Worm (Caenorhabditis elegans) whole organism, L4 larva: ENCODE results near the gene F07C6.6.

Experiments used
- F44E2.7 ChIP-seq: fragments of 200-800 bp; sonication (Bioruptor generic); IDR thresholded peaks from 2 replicates; pipeline ENCODE4 v2.1.2; 2022; ENCODE audit warnings: missing genetic modification characterization, missing compliant biosample characterization
- T20F7.1 ChIP-seq: fragments of 200-800 bp; sonication (Bioruptor generic); optimal IDR thresholded peaks from 2 replicates; lab custom pipeline; 2018; ENCODE audit warnings: mild to moderate bottlenecking, missing genetic modification characterization, missing compliant biosample characterization
- ZK546.5 ChIP-seq, 2 experiments: sonication (generic microtip); optimal IDR thresholded peaks; 2 replicates each; lab custom pipeline; 2017; ENCODE audit warnings: missing biosample characterization in 2 of 2, missing genetic modification characterization in 2 of 2
- aha-1 ChIP-seq: fragments of 150-350 bp; peaks from one replicate; lab custom pipeline; 2014; ENCODE audit warnings: missing biosample characterization, missing genetic modification characterization
- ama-1 ChIP-seq: fragments of 150-350 bp; optimal IDR thresholded peaks from 2 replicates; lab custom pipeline; 2014; ENCODE audit warnings: inconsistent platforms, mixed read lengths
- ceh-20 ChIP-seq: fragments of 200-800 bp; sonication (Bioruptor generic); IDR thresholded peaks from 2 replicates; pipeline ENCODE4 v1.3.6; 2022; ENCODE audit warnings: missing genetic modification reagents, missing genetic modification characterization, missing compliant biosample characterization
- ceh-44 ChIP-seq: fragments of 200-800 bp; sonication (Bioruptor generic); IDR thresholded peaks from 2 replicates; pipeline ENCODE4 v1.3.6; 2022; ENCODE audit warnings: missing genetic modification reagents, missing genetic modification characterization, missing compliant biosample characterization
- daf-16 ChIP-seq, 3 experiments: sonication (generic microtip); optimal IDR thresholded peaks; 2 replicates each; lab custom pipeline; 2016 to 2017; ENCODE audit warnings: missing genetic modification characterization in 3 of 3, missing genetic modification reagents in 3 of 3, mild to moderate bottlenecking in 2 of 3, missing compliant biosample characterization in 2 of 3, missing biosample characterization in 1 of 3, moderate library complexity in 1 of 3
- daf-19 ChIP-seq: fragments of 200-800 bp; sonication (Bioruptor generic); conservative IDR thresholded peaks from 2 replicates; pipeline ENCODE4 v1.3.6; 2022; ENCODE audit warnings: missing genetic modification characterization, missing compliant biosample characterization
- dmd-6 ChIP-seq: fragments of 200-800 bp; sonication (Bioruptor generic); IDR thresholded peaks from 2 replicates; pipeline ENCODE4 v1.3.6; 2022; ENCODE audit warnings: missing genetic modification reagents, missing genetic modification characterization, missing compliant biosample characterization
- dpl-1 ChIP-seq: fragments of 150-350 bp; optimal IDR thresholded peaks from 2 replicates; lab custom pipeline; 2014; ENCODE audit warnings: missing biosample characterization, missing genetic modification reagents, missing genetic modification characterization
- dve-1 ChIP-seq: sonication (generic microtip); optimal IDR thresholded peaks from 2 replicates; lab custom pipeline; 2017; ENCODE audit warnings: antibody characterized with exemption, mild to moderate bottlenecking, missing genetic modification characterization, missing compliant biosample characterization; ENCODE audit not compliant: insufficient read depth
- hif-1 ChIP-seq, 2 experiments: sonication (generic microtip); optimal IDR thresholded peaks; 2 replicates each; lab custom pipeline; 2016 to 2017; ENCODE audit warnings: missing compliant biosample characterization in 2 of 2, missing genetic modification characterization in 2 of 2, missing genetic modification reagents in 2 of 2, missing genotype in 2 of 2, mild to moderate bottlenecking in 1 of 2
- hlh-11 ChIP-seq: fragments of 200-800 bp; sonication (Bioruptor generic); optimal IDR thresholded peaks from 2 replicates; lab custom pipeline; 2018; ENCODE audit warnings: mild to moderate bottlenecking, missing genetic modification characterization, missing compliant biosample characterization
- hlh-30 ChIP-seq: sonication (generic microtip); optimal IDR thresholded peaks from 2 replicates; lab custom pipeline; 2017; ENCODE audit warnings: antibody characterized with exemption, mild to moderate bottlenecking, missing genetic modification characterization, missing compliant biosample characterization; ENCODE audit not compliant: insufficient read depth
- hmg-1.1 ChIP-seq: fragments of 200-800 bp; sonication (Bioruptor generic); IDR thresholded peaks from 2 replicates; pipeline ENCODE4 v1.3.6; 2022; ENCODE audit warnings: missing genetic modification reagents, missing genetic modification characterization, missing compliant biosample characterization
- jun-1 ChIP-seq: fragments of 150-350 bp; optimal IDR thresholded peaks from 2 replicates; lab custom pipeline; 2014; ENCODE audit warnings: missing biosample characterization, missing genetic modification reagents, missing genetic modification characterization
- lim-7 ChIP-seq: fragments of 200-800 bp; sonication (Bioruptor generic); IDR thresholded peaks from 2 replicates; pipeline ENCODE4 v1.3.6; 2022; ENCODE audit warnings: missing genetic modification characterization, missing compliant biosample characterization
- lin-1 ChIP-seq: fragments of 200-800 bp; sonication (Bioruptor generic); IDR thresholded peaks from 2 replicates; pipeline ENCODE4 v1.3.6; 2022; ENCODE audit warnings: missing genetic modification reagents, missing genetic modification characterization, missing compliant biosample characterization
- lin-29 ChIP-seq: fragments of 200-800 bp; sonication (Bioruptor generic); IDR thresholded peaks from 2 replicates; pipeline ENCODE4 v1.3.6; 2022; ENCODE audit warnings: missing genetic modification reagents, missing genetic modification characterization, missing compliant biosample characterization
- lsy-2 ChIP-seq, 2 experiments: fragments of 150-350 bp in 1 of 2; sonication (generic microtip) in 1 of 2; optimal IDR thresholded peaks; 2 replicates each; lab custom pipeline; 2014 to 2017; ENCODE audit warnings: missing biosample characterization in 2 of 2, missing genetic modification characterization in 2 of 2
- madf-9 ChIP-seq: fragments of 200-800 bp; sonication (Bioruptor generic); conservative IDR thresholded peaks from 2 replicates; pipeline ENCODE4 v1.3.6; 2022; ENCODE audit warnings: missing genetic modification reagents, missing genetic modification characterization, missing compliant biosample characterization
- mdl-1 ChIP-seq, 2 experiments: fragments of 150-350 bp in 1 of 2; sonication (generic microtip) in 1 of 2; optimal IDR thresholded peaks; 2 replicates each; lab custom pipeline; 2014 to 2017; ENCODE audit warnings: missing biosample characterization in 2 of 2, missing genetic modification characterization in 2 of 2
- mdt-29 ChIP-seq: fragments of 200-800 bp; sonication (Bioruptor generic); IDR thresholded peaks from 2 replicates; pipeline ENCODE4 v1.3.6; 2022; ENCODE audit warnings: missing genetic modification reagents, missing genetic modification characterization, missing compliant biosample characterization
- mes-2 ChIP-seq: sonication (generic microtip); optimal IDR thresholded peaks from 2 replicates; lab custom pipeline; 2016; ENCODE audit warnings: missing genotype, mild to moderate bottlenecking, missing genetic modification characterization, missing compliant biosample characterization; ENCODE audit not compliant: poor library complexity, severe bottlenecking
- mxl-3 ChIP-seq: fragments of 200-800 bp; sonication (Bioruptor generic); optimal IDR thresholded peaks from 2 replicates; lab custom pipeline; 2018; ENCODE audit warnings: mild to moderate bottlenecking, missing genetic modification characterization, missing compliant biosample characterization
- nhr-10 ChIP-seq: fragments of 150-350 bp; optimal IDR thresholded peaks from 2 replicates; lab custom pipeline; 2014; ENCODE audit warnings: missing biosample characterization, missing genetic modification characterization
- nhr-11 ChIP-seq: fragments of 150-350 bp; optimal IDR thresholded peaks from 2 replicates; lab custom pipeline; 2014; ENCODE audit warnings: missing biosample characterization, missing genetic modification characterization
- nhr-28 ChIP-seq: fragments of 150-350 bp; optimal IDR thresholded peaks from 2 replicates; lab custom pipeline; 2014; ENCODE audit warnings: missing biosample characterization, missing genetic modification characterization
- nhr-41 ChIP-seq: fragments of 200-800 bp; sonication (Bioruptor generic); IDR thresholded peaks from 2 replicates; pipeline ENCODE4 v1.3.6; 2022; ENCODE audit warnings: missing genetic modification reagents, missing genetic modification characterization, missing compliant biosample characterization
- nhr-48 ChIP-seq: sonication (generic microtip); optimal IDR thresholded peaks from 2 replicates; lab custom pipeline; 2016; ENCODE audit warnings: mild to moderate bottlenecking, missing genetic modification characterization, missing compliant biosample characterization
- pha-4 ChIP-seq, 2 experiments: fragments of 150-350 bp in 1 of 2; fragments of 200-800 bp in 1 of 2; sonication (Bioruptor generic) in 1 of 2; IDR thresholded peaks in 1 of 2; optimal IDR thresholded peaks in 1 of 2; 2 replicates each; pipeline versions ENCODE4 v1.3.6 to Lab custom; 2014 to 2022; ENCODE audit warnings: missing genetic modification characterization in 2 of 2, missing genetic modification reagents in 2 of 2, missing biosample characterization in 1 of 2, missing compliant biosample characterization in 1 of 2
- php-3 ChIP-seq: fragments of 200-800 bp; sonication (Bioruptor generic); IDR thresholded peaks from 2 replicates; pipeline ENCODE4 v1.3.6; 2022; ENCODE audit warnings: missing genetic modification reagents, missing genetic modification characterization, missing compliant biosample characterization
- pqm-1 ChIP-seq: sonication (generic microtip); optimal IDR thresholded peaks from 2 replicates; lab custom pipeline; 2017; ENCODE audit warnings: missing biosample characterization, missing genetic modification characterization
- rbr-2 ChIP-seq: sonication (generic microtip); optimal IDR thresholded peaks from 2 replicates; lab custom pipeline; 2016; ENCODE audit warnings: missing genotype, missing genetic modification characterization, missing compliant biosample characterization
- set-16 ChIP-seq: fragments of 200-800 bp; sonication (Bioruptor generic); IDR thresholded peaks from 2 replicates; pipeline ENCODE4 v1.3.6; 2022; ENCODE audit warnings: missing genetic modification reagents, missing genetic modification characterization, missing compliant biosample characterization
- tra-1 ChIP-seq: fragments of 200-800 bp; sonication (Bioruptor generic); IDR thresholded peaks from 2 replicates; pipeline ENCODE4 v1.3.6; 2022; ENCODE audit warnings: missing genetic modification reagents, missing genetic modification characterization, missing compliant biosample characterization
- unc-130 ChIP-seq: sonication (generic microtip); optimal IDR thresholded peaks from 2 replicates; lab custom pipeline; 2016; ENCODE audit warnings: missing genetic modification reagents, missing genetic modification characterization, missing compliant biosample characterization
- unc-39 ChIP-seq: sonication (generic microtip); optimal IDR thresholded peaks from 2 replicates; lab custom pipeline; 2017; ENCODE audit warnings: missing biosample characterization, missing genetic modification characterization
- unc-62 ChIP-seq, 3 experiments: fragments of 150-350 bp in 1 of 3; sonication (generic microtip); optimal IDR thresholded peaks in 2 of 3; peaks in 1 of 3; 1 replicate in 1 of 3; 2 replicates in 2 of 3; lab custom pipeline; 2014 to 2017; ENCODE audit warnings: missing biosample characterization in 3 of 3, missing genetic modification characterization in 3 of 3, missing genetic modification reagents in 3 of 3, missing genotype in 1 of 3
- zip-2 ChIP-seq: fragments of 150-350 bp; optimal IDR thresholded peaks from 2 replicates; lab custom pipeline; 2014; ENCODE audit warnings: missing biosample characterization, missing genetic modification characterization

F07C6.6 gene

DNA sequence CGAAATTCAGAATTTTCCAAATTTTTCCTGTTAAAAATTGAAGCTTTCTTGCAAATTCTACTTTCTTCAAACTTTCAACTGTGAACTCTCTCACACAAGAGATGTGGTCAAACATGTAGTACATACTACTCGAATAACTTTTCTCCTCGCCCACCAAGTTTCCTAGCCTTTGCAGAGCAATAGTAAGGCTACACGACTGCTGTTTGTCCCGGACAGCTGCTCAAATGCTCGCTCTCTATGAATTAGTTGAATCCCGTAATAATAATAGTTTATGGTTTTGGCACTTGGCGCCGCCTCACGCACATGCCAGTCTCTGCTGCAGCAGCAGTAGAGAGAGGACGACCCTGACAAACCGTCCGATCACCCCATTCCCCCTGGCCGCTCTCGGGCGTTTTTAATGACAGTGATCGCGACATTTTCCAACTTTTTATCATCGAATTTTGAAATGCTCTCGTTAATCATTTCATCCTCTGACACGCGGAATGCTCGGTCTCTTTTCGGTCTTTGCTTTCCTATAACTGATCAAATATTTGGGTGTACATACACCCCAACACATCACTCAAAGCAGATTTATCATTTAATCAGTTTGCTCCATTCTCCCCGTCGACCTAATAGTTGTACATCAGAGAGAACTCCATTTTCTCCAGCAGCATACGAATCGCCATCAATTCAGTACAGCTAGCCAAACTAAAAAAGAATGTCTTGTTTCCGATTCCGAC lies 41.3 kb downstream of the F07C6.6 start:
- TF ChIP-seq nhr-11 (tag; lab: Kevin White, UChicago) (peak; percentile 41), daf-16 (GFP tag; optimal IDR thresholded peaks at IDR 0.05; lab: Kevin White, UChicago) (no peak), daf-16 (tag; optimal IDR thresholded peaks at IDR 0.05; lab: Kevin White, UChicago) (peak; percentile 27), pha-4 (GFP tag; IDR thresholded peaks at IDR 0.05; lab: Robert Waterston, UW) (peak; percentile 42; the same call in 1 of the 2 replicates), pha-4 (tag; optimal IDR thresholded peaks at IDR 0.05; lab: Kevin White, UChicago) (no peak), unc-130 (GFP tag; lab: Kevin White, UChicago) (no peak), ZK546.5 (tag; optimal IDR thresholded peaks at IDR 0.05; lab: Kevin White, UChicago) (no peak), nhr-10 (no peak), pqm-1 (tag; lab: Kevin White, UChicago) (peak; percentile 52), dve-1 (tag; lab: Kevin White, UChicago) (peak; percentile 45), nhr-28 (peak; percentile 4), ceh-20 (GFP tag; lab: Robert Waterston, UW) (peak; percentile 34; the same call in 1 of the 2 replicates), lin-1 (peak; percentile 78), nhr-41 (peak; percentile 66; the same call in 1 of the 2 replicates), mdl-1 (tag; optimal IDR thresholded peaks at IDR 0.05; lab: Kevin White, UChicago) (peak in 1 of 2 experiments; percentile 40), unc-62 (GFP tag; optimal IDR thresholded peaks at IDR 0.05 in 1 of 2; lab: Kevin White, UChicago) (peak in 1 of 2 experiments; percentile 8), unc-62 (tag; optimal IDR thresholded peaks at IDR 0.05; lab: Kevin White, UChicago) (no peak), mdt-29 (GFP tag; lab: Robert Waterston, UW) (peak; percentile 16; the same call in 1 of the 2 replicates), tra-1 (GFP tag; lab: Robert Waterston, UW) (peak; percentile 87; the same call in 1 of the 2 replicates), lin-29 (GFP tag; lab: Robert Waterston, UW) (no peak), php-3 (GFP tag; lab: Robert Waterston, UW) (peak; percentile 83), zip-2 (tag; lab: Kevin White, UChicago) (no peak), hlh-30 (tag; lab: Kevin White, UChicago) (peak; percentile 28), set-16 (GFP tag; lab: Robert Waterston, UW) (peak; percentile 61), aha-1 (peak; percentile 56), lim-7 (GFP tag; lab: Robert Waterston, UW) (no peak), mes-2 (peak; percentile 24), nhr-48 (peak; percentile 70), unc-39 (tag; lab: Kevin White, UChicago) (no peak), dpl-1 (GFP tag; lab: Kevin White, UChicago) (no peak), mxl-3 (peak; percentile 60), dmd-6 (GFP tag; lab: Robert Waterston, UW) (peak; percentile 99), T20F7.1 (GFP tag; lab: Kevin White, UChicago) (peak; percentile 8), hlh-11 (tag; lab: Kevin White, UChicago) (peak; percentile 79)

DNA sequence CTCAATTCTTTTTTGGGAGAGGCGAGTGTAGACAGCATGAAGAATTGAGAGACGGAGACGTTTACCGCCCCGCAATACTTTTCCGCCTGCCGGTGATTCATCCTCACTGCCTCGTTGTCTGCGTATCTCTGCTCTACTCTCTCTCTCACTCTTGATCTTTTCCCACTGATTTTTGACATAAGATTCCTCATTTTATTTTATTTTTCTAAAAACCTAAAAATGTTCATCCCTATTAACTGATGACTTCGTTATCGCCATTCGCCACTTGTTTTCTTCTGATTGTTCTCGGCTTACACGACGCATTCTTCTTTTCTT lies 41.8 kb downstream of the F07C6.6 start:
- TF ChIP-seq daf-19 (GFP tag; lab: Robert Waterston, UW) (no peak), madf-9 (0 out of 2 replicates have a peak, but pooled peaks have one; percentile 46), php-3 (GFP tag; lab: Robert Waterston, UW) (no peak), hif-1 (tag; optimal IDR thresholded peaks at IDR 0.05; lab: Kevin White, UChicago) (no peak), ceh-44 (no peak), rbr-2 (tag; lab: Kevin White, UChicago) (peak; percentile 4), lsy-2 (tag; optimal IDR thresholded peaks at IDR 0.05; lab: Kevin White, UChicago) (peak in 1 of 2 experiments; percentile 6), nhr-11 (tag; lab: Kevin White, UChicago) (no peak), mes-2 (peak; percentile 56), hmg-1.1 (GFP tag; lab: Robert Waterston, UW) (0 out of 2 replicates have a peak, but pooled peaks have one; percentile 38), dve-1 (tag; lab: Kevin White, UChicago) (peak; percentile 1), F44E2.7 (no peak), jun-1 (peak; percentile 15), ama-1 (lab: Kevin White, UChicago) (no peak)
- TF ChIP-seq, all 104 proteins: peak for 7
